Worm (Caenorhabditis elegans): ENCODE measurements around the gene Y70C5A.4.

Y70C5A.4 gene

DNA sequence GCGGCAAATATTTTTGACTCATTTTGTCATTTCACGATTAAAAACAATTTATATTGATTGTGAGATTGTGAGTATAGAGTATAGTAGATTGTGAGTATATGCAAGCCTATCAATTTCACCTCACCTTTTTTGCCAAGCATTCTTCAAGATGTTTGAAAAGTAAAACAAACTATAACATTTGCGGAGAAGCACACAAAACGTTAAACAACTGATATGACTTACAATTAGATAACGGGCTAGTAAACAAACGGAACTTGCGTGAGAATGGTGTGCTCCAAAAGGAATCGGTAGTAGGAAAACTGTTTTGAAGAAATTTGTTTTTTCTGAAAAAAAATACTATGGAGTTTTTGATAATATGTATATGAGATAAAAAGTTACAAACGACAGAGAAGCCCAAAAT, 7.5 kb upstream of the Y70C5A.4 start:
- no peak for TF ChIP-seq snpc-1.1 (tag; optimal IDR thresholded peaks at IDR 0.05; ENCODE audit: insufficient read depth)
- TF ChIP-seq mcd-1 (GFP tag; IDR thresholded peaks at IDR 0.05) = no peak
- TF ChIP-seq hlh-12 (tag; optimal IDR thresholded peaks at IDR 0.05) = no peak
- peak; percentile 42 for TF ChIP-seq nhr-80 (tag; optimal IDR thresholded peaks at IDR 0.05)
- TF ChIP-seq attf-6 (GFP tag; IDR thresholded peaks at IDR 0.05) = no peak

DNA sequence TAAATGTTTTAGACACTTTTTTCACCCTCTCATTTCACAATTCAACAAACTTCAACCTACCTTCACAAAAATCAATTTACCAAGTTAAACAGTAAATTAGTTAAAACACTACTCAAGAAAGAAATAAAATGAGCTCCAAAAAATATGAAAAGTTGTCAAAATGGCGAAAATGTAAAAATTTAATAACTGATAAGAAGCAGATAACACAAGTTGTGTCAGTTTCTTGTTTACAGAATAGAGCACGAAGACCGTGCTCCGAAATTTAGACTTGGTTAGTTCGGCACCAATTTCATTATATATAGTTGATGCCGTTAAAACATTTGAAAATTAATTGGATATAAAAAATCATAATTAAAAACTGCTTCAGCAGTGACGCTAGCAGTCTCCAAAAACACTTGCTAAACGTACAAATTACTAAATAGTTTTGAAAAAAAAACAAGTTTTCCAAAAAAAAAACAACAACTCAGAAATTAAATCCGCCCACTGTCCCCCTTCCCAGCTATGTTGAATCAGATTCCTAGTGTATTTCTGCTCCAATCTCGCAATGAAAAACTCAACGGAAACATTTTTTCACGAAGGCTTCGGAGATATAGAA, 6.7 kb upstream of the Y70C5A.4 start, which contains the start of gene srw-54:
srw-54 (plus strand) TSS at position 545 of the 595 bp plus-strand sequence.
- no peak for TF ChIP-seq mxl-1 (tag; optimal IDR thresholded peaks at IDR 0.05)
- peak; percentile 8 for TF ChIP-seq nhr-80 (tag; optimal IDR thresholded peaks at IDR 0.05)

- no peak for TF ChIP-seq F55B11.4 (tag; optimal IDR thresholded peaks at IDR 0.05; ENCODE audit: borderline replicate concordance, insufficient read depth)
- TF ChIP-seq sea-2 (GFP tag; IDR thresholded peaks at IDR 0.05) = no peak
- no peak for TF ChIP-seq ceh-100 (GFP tag; IDR thresholded peaks at IDR 0.05)
- peak; percentile 22 for TF ChIP-seq nhr-80 (tag; optimal IDR thresholded peaks at IDR 0.05)
- no peak for TF ChIP-seq ztf-25 (GFP tag; IDR thresholded peaks at IDR 0.05)
- no peak for TF ChIP-seq repo-1 (tag; optimal IDR thresholded peaks at IDR 0.05)
Observed at ce11 chrV:16620874-16621273, 3.3 kb downstream of the Y70C5A.4 start, which contains the start of gene Y70C5A.3. Y70C5A.3 (minus strand) TSS chrV:16620923.

- TF ChIP-seq attf-6 (GFP tag; IDR thresholded peaks at IDR 0.05) (peak; percentile 79), ztf-26 (tag; optimal IDR thresholded peaks at IDR 0.05) (no peak), nfyb-1 (GFP tag; IDR thresholded peaks at IDR 0.05) (no peak), B0261.1 (tag; optimal IDR thresholded peaks at IDR 0.05) (peak; percentile 82), die-1 (tag; optimal IDR thresholded peaks at IDR 0.05) (peak; percentile 33), lin-54 (GFP tag; optimal IDR thresholded peaks at IDR 0.05) (no peak), lag-1 (GFP tag; IDR thresholded peaks at IDR 0.05) (0 out of 2 replicates have a peak, but pooled peaks have one; percentile 43), lin-40 (tag; optimal IDR thresholded peaks at IDR 0.05) (no peak), egrh-3 (GFP tag; IDR thresholded peaks at IDR 0.05) (no peak), rpc-1 (optimal IDR thresholded peaks at IDR 0.05) (peak; percentile 61), rpc-1 (tag; optimal IDR thresholded peaks at IDR 0.05) (peak; percentile 76), him-1 (tag; optimal IDR thresholded peaks at IDR 0.05) (peak; percentile 83), snpc-4 (GFP tag; optimal IDR thresholded peaks at IDR 0.05) (no peak), snpc-4 (tag; optimal IDR thresholded peaks at IDR 0.05) (peak in 2 of 4 experiments; percentile 1 to 58), madf-8 (GFP tag; conservative IDR thresholded peaks at IDR 0.05) (no peak), D2030.7 (GFP tag; IDR thresholded peaks at IDR 0.05) (0 out of 2 replicates have a peak, but pooled peaks have one; percentile 30), xnd-1 (tag; optimal IDR thresholded peaks at IDR 0.05) (no peak), Y95B8A.8 (GFP tag; IDR thresholded peaks at IDR 0.05) (no peak), pha-4 (tag; optimal IDR thresholded peaks at IDR 0.05) (no peak), ceh-27 (GFP tag; optimal IDR thresholded peaks at IDR 0.05) (peak; percentile 18), ekl-4 (GFP tag; IDR thresholded peaks at IDR 0.05) (no peak), attf-3 (GFP tag; conservative IDR thresholded peaks at IDR 0.05) (no peak), ztf-18 (tag; optimal IDR thresholded peaks at IDR 0.05) (no peak), ztf-25 (GFP tag; IDR thresholded peaks at IDR 0.05) (no peak), ets-4 (GFP tag; optimal IDR thresholded peaks at IDR 0.05) (no peak), C17E4.6 (GFP tag; IDR thresholded peaks at IDR 0.05) (no peak), Y79H2A.3 (GFP tag; conservative IDR thresholded peaks at IDR 0.05) (no peak), Y53F4B.3 (GFP tag; IDR thresholded peaks at IDR 0.05) (no peak), rcor-1 (GFP tag; IDR thresholded peaks at IDR 0.05) (no peak), aptf-2 (GFP tag; conservative IDR thresholded peaks at IDR 0.05) (no peak), unc-130 (GFP tag; optimal IDR thresholded peaks at IDR 0.05) (no peak), snpc-1.1 (tag; optimal IDR thresholded peaks at IDR 0.05; ENCODE audit: insufficient read depth) (no peak), Y67H2A.10 (GFP tag; conservative IDR thresholded peaks at IDR 0.05) (no peak), egl-18 (GFP tag; IDR thresholded peaks at IDR 0.05) (no peak), attf-5 (GFP tag; optimal IDR thresholded peaks at IDR 0.05) (peak; percentile 29)
Observed at ce11 chrV:16621894-16622293, 4.3 kb downstream of the Y70C5A.4 start.
